Fruit fly (Drosophila melanogaster): Measurements from ENCODE around the gene RpL9.
A peak's percentile ranks its signal among the peaks of the same experiment; 100 is the strongest.

Gene RpL9

dm6 chr2L:10986138-10986537 is 17.9 kb downstream of the RpL9 start (continued):
- TF ChIP-seq Trl (optimal IDR thresholded peaks at IDR 0.05) = no peak
- peak; percentile 24 for TF ChIP-seq Trl (GFP tag; optimal IDR thresholded peaks at IDR 0.05)
- no peak for TF ChIP-seq CG13894 (tag; optimal IDR thresholded peaks at IDR 0.05)
- TF ChIP-seq stc (GFP tag; IDR thresholded peaks at IDR 0.05) = peak; percentile 65; the same call in 1 of the 2 replicates
- TF ChIP-seq CG12236 (GFP tag; optimal IDR thresholded peaks at IDR 0.05) = no peak
- peak; percentile 16 for TF ChIP-seq pzg (GFP tag; optimal IDR thresholded peaks at IDR 0.05)
- no peak for TF ChIP-seq Camta (GFP tag; optimal IDR thresholded peaks at IDR 0.05)
- TF ChIP-seq CG31224 (GFP tag; IDR thresholded peaks at IDR 0.05) = peak; percentile 25; the same call in 1 of the 2 replicates
- peak; percentile 44 for TF ChIP-seq CG4328 (GFP tag; optimal IDR thresholded peaks at IDR 0.05)
- peak; percentile 40 for TF ChIP-seq CG15696 (tag; optimal IDR thresholded peaks at IDR 0.05)
- no peak for TF ChIP-seq Doc3 (GFP tag; IDR thresholded peaks at IDR 0.05; ENCODE audit: partially characterized antibody)
- no peak for TF ChIP-seq tio (GFP tag; optimal IDR thresholded peaks at IDR 0.05)
- TF ChIP-seq ap (GFP tag; IDR thresholded peaks at IDR 0.05) = peak; percentile 72
- TF ChIP-seq Six4 (GFP tag; optimal IDR thresholded peaks at IDR 0.05) = peak; percentile 12
- no peak for TF ChIP-seq CG12769 (tag; optimal IDR thresholded peaks at IDR 0.05)
- no peak for TF ChIP-seq CG12071 (GFP tag; optimal IDR thresholded peaks at IDR 0.05)
- peak; percentile 75 for TF ChIP-seq Med (GFP tag)
- TF ChIP-seq slbo (GFP tag; IDR thresholded peaks at IDR 0.05) = no peak
- TF ChIP-seq psq (GFP tag; optimal IDR thresholded peaks at IDR 0.05) = no peak
- TF ChIP-seq CG12391 (tag; optimal IDR thresholded peaks at IDR 0.05) = peak; percentile 7
- peak; percentile 47 for TF ChIP-seq Fer1 (GFP tag; optimal IDR thresholded peaks at IDR 0.05)
- peak; percentile 16 for TF ChIP-seq Ets97D (GFP tag; optimal IDR thresholded peaks at IDR 0.05)
- TF ChIP-seq maf-S (GFP tag; optimal IDR thresholded peaks at IDR 0.05) = no peak
- no peak for TF ChIP-seq nom (GFP tag; optimal IDR thresholded peaks at IDR 0.05)
- TF ChIP-seq vfl (GFP tag; optimal IDR thresholded peaks at IDR 0.05) = no peak
- TF ChIP-seq dmrt11E (tag; optimal IDR thresholded peaks at IDR 0.05) = peak; percentile 34
- peak; percentile 30; the same call in 1 of the 3 replicates for TF ChIP-seq row (GFP tag; IDR thresholded peaks at IDR 0.05)
- TF ChIP-seq bsh (GFP tag; optimal IDR thresholded peaks at IDR 0.05) = peak in 1 of 2 experiments; percentile 31
- no peak for TF ChIP-seq Gsc (GFP tag; IDR thresholded peaks at IDR 0.05)
- TF ChIP-seq dm (GFP tag; optimal IDR thresholded peaks at IDR 0.05) = no peak
- TF ChIP-seq NFAT (GFP tag; IDR thresholded peaks at IDR 0.05) = peak; percentile 66
- peak; percentile 46 for TF ChIP-seq CG9727 (GFP tag; optimal IDR thresholded peaks at IDR 0.05)
- TF ChIP-seq CG10431 (GFP tag; optimal IDR thresholded peaks at IDR 0.05) = no peak
- TF ChIP-seq esg (GFP tag; conservative IDR thresholded peaks at IDR 0.05) = peak; percentile 39
- TF ChIP-seq cwo (GFP tag; optimal IDR thresholded peaks at IDR 0.05) = peak; percentile 75
- TF ChIP-seq BEAF-32 (GFP tag; optimal IDR thresholded peaks at IDR 0.05) = no peak
- TF ChIP-seq CG11696 (GFP tag; IDR thresholded peaks at IDR 0.05) = peak; percentile 68
- TF ChIP-seq hkb (optimal IDR thresholded peaks at IDR 0.05) = no peak
- TF ChIP-seq hkb (GFP tag; IDR thresholded peaks at IDR 0.05) = peak; percentile 82
- peak; percentile 58; the same call in 1 of the 3 replicates for TF ChIP-seq CG11695 (GFP tag; IDR thresholded peaks at IDR 0.05)
- TF ChIP-seq pan (optimal IDR thresholded peaks at IDR 0.05) = no peak
- peak in 1 of 2 experiments; percentile 82 for TF ChIP-seq pan (GFP tag; optimal IDR thresholded peaks at IDR 0.05 in 1 of 2, IDR thresholded peaks at IDR 0.05 in 1 of 2)
- no peak for TF ChIP-seq da (GFP tag; optimal IDR thresholded peaks at IDR 0.05)
- peak; percentile 47 for TF ChIP-seq CG14710 (tag; optimal IDR thresholded peaks at IDR 0.05)
- TF ChIP-seq CG5245 (GFP tag; optimal IDR thresholded peaks at IDR 0.05) = peak; percentile 70
- TF ChIP-seq CG13424 (tag; optimal IDR thresholded peaks at IDR 0.05) = peak; percentile 11
- TF ChIP-seq bowl (GFP tag; IDR thresholded peaks at IDR 0.05) = 0 out of 2 replicates have a peak, but pooled peaks have one; percentile 9
- TF ChIP-seq CG7357 (GFP tag; IDR thresholded peaks at IDR 0.05) = 0 out of 3 replicates have a peak, but pooled peaks have one; percentile 43
- TF ChIP-seq CG4707 (GFP tag; optimal IDR thresholded peaks at IDR 0.05) = no peak
- TF ChIP-seq Pdp1 (GFP tag; optimal IDR thresholded peaks at IDR 0.05) = peak in 1 of 2 experiments; percentile 19
- no peak for TF ChIP-seq gt (GFP tag; IDR thresholded peaks at IDR 0.05)
- TF ChIP-seq CG14441 (GFP tag; IDR thresholded peaks at IDR 0.05) = peak; percentile 65

Measured in whole organism, embryonic.